Fruit fly (Drosophila melanogaster) whole organism, adult: ENCODE data around the gene CG13896.
A peak's percentile ranks its signal among the peaks of the same experiment; 100 is the strongest.

Experiments
- CG11617 ChIP-seq: fragments of 200-800 bp; sonication (Bioruptor generic); optimal IDR thresholded peaks from 2 replicates; lab custom pipeline; 2017; ENCODE audit warnings: mild to moderate bottlenecking, missing biosample characterization, missing genetic modification reagents, missing genetic modification characterization
- CG12768 ChIP-seq: fragments of 200-800 bp; sonication (Bioruptor generic); optimal IDR thresholded peaks from 2 replicates; lab custom pipeline; 2017; ENCODE audit warnings: missing biosample characterization, missing genetic modification characterization, mild to moderate bottlenecking, moderate library complexity, missing genetic modification reagents
- CG14711 ChIP-seq: fragments of 200-800 bp; sonication (Bioruptor generic); optimal IDR thresholded peaks from 2 replicates; lab custom pipeline; 2018; ENCODE audit warnings: missing biosample characterization, mild to moderate bottlenecking, missing genetic modification characterization, moderate library complexity
- CG1620 ChIP-seq: fragments of 200-800 bp; sonication (Bioruptor generic); optimal IDR thresholded peaks from 2 replicates; lab custom pipeline; 2016; ENCODE audit warnings: missing biosample characterization, missing genetic modification characterization
- CG33017 ChIP-seq: fragments of 200-800 bp; sonication (Bioruptor generic); optimal IDR thresholded peaks from 2 replicates; lab custom pipeline; 2018; ENCODE audit warnings: missing biosample characterization, mild to moderate bottlenecking, missing genetic modification characterization, moderate library complexity
- CG5204 ChIP-seq: fragments of 200-800 bp; sonication (Bioruptor generic); optimal IDR thresholded peaks from 2 replicates; lab custom pipeline; 2016; ENCODE audit warnings: missing biosample characterization, missing genetic modification characterization
- CG7045 ChIP-seq: fragments of 200-800 bp; sonication (Bioruptor generic); optimal IDR thresholded peaks from 2 replicates; lab custom pipeline; 2017; ENCODE audit warnings: missing biosample characterization, mild to moderate bottlenecking, missing genetic modification characterization
- CG7101 ChIP-seq: fragments of 200-800 bp; sonication (Bioruptor generic); optimal IDR thresholded peaks from 2 replicates; lab custom pipeline; 2018; ENCODE audit warnings: missing biosample characterization, mild to moderate bottlenecking, missing genetic modification characterization, moderate library complexity
- Clk ChIP-seq: fragments of 200-800 bp; sonication (Bioruptor generic); optimal IDR thresholded peaks from 2 replicates; lab custom pipeline; 2017; ENCODE audit warnings: missing biosample characterization, missing genetic modification characterization
- Crg-1 ChIP-seq: fragments of 200-800 bp; sonication (Bioruptor generic); optimal IDR thresholded peaks from 2 replicates; lab custom pipeline; 2016; ENCODE audit warnings: missing biosample characterization, missing genetic modification characterization
- Hr96 ChIP-seq: fragments of 200-800 bp; sonication (Bioruptor generic); optimal IDR thresholded peaks from 2 replicates; lab custom pipeline; 2016; ENCODE audit warnings: missing biosample characterization, missing genetic modification characterization
- Mnt ChIP-seq: fragments of 200-800 bp; sonication (Bioruptor generic); optimal IDR thresholded peaks from 2 replicates; lab custom pipeline; 2016; ENCODE audit warnings: missing biosample characterization, mild to moderate bottlenecking, missing genetic modification characterization
- bab1 ChIP-seq: fragments of 200-800 bp; sonication (Bioruptor generic); optimal IDR thresholded peaks from 3 replicates; lab custom pipeline; 2019; ENCODE audit warnings: missing biosample characterization, mild to moderate bottlenecking, missing genetic modification characterization, moderate library complexity
- cic ChIP-seq: fragments of 200-800 bp; sonication (Bioruptor generic); optimal IDR thresholded peaks from 2 replicates; lab custom pipeline; 2017; ENCODE audit warnings: missing biosample characterization, mild to moderate bottlenecking, missing genetic modification characterization, moderate library complexity
- cnc ChIP-seq, 2 experiments: fragments of >200 bp; optimal IDR thresholded peaks; 2 replicates each; lab custom pipeline; 2017
- kay ChIP-seq: fragments of 200-800 bp; sonication (Bioruptor generic); peaks from one replicate; lab custom pipeline; 2016; ENCODE audit warnings: missing biosample characterization, missing genetic modification characterization, borderline replicate concordance
- ovo ChIP-seq: fragments of 200-800 bp; sonication (Bioruptor generic); optimal IDR thresholded peaks from 2 replicates; lab custom pipeline; 2016; ENCODE audit warnings: missing biosample characterization, missing genetic modification characterization
- pad ChIP-seq: fragments of 200-800 bp; sonication (Bioruptor generic); optimal IDR thresholded peaks from 3 replicates; lab custom pipeline; 2017; ENCODE audit warnings: missing biosample characterization, missing genetic modification characterization, mild to moderate bottlenecking, moderate library complexity, missing genetic modification reagents
- tj ChIP-seq: fragments of 200-800 bp; sonication (Bioruptor generic); optimal IDR thresholded peaks from 3 replicates; lab custom pipeline; 2017; ENCODE audit warnings: missing biosample characterization, mild to moderate bottlenecking, missing genetic modification characterization, moderate library complexity
- toe ChIP-seq: fragments of 200-800 bp; sonication (Bioruptor generic); optimal IDR thresholded peaks from 2 replicates; lab custom pipeline; 2016; ENCODE audit warnings: missing biosample characterization, missing genetic modification characterization

Gene CG13896

DNA sequence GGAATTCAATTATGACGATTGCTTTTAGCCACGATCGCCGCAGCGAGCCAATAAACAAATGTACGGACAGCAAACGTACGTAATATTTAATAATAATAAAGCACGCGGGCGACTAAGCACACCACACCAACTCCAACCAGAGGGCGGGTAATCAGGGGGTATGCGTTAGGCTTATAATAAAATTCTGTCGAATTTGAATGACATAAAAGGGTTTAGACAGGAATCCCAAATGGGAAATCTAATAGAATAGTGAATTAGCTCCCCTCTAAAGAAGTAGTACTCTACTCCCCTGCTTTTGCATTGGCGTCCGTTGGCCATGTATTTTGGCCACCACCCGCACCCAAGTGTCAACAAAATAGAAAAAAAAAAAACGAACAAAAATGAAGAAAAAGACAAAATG is 10.7 kb upstream of the CG13896 start:
- TF ChIP-seq kay (GFP tag; lab: Kevin White, UChicago) (no peak), cic (GFP tag; lab: Kevin White, UChicago) (no peak), CG7045 (no peak), cnc (optimal IDR thresholded peaks at IDR 0.05; lab: Kevin White, UChicago) (no peak), CG12768 (GFP tag; lab: Kevin White, UChicago) (no peak), Clk (GFP tag; lab: Kevin White, UChicago) (no peak), CG14711 (tag; lab: Kevin White, UChicago) (no peak), Crg-1 (no peak), toe (GFP tag; lab: Kevin White, UChicago) (no peak), bab1 (GFP tag; lab: Kevin White, UChicago) (no peak), Mnt (GFP tag; lab: Kevin White, UChicago) (no peak)

DNA sequence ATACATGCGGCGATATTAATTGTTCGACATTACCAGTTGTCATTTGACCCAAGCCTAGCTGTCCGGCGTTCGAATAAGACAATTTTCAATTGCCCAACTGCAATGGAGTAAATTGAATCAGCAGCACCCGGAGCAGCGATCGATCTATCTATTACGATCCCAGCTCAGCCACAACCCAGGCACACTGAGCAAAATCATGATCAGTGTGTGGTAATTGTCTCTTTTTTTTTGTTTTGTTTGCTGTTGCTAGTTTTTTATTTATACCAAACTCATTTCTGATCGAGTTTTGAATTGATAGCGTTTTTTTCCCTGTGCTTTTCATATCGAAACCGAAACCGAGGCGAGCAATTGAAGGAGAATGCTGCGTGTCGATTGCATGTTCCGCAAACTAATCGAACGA is 10.2 kb upstream of the CG13896 start:
- TF ChIP-seq pad (no peak), CG11617 (GFP tag; lab: Kevin White, UChicago) (no peak), Clk (GFP tag; lab: Kevin White, UChicago) (no peak), CG14711 (tag; lab: Kevin White, UChicago) (no peak), ovo (no peak)

DNA sequence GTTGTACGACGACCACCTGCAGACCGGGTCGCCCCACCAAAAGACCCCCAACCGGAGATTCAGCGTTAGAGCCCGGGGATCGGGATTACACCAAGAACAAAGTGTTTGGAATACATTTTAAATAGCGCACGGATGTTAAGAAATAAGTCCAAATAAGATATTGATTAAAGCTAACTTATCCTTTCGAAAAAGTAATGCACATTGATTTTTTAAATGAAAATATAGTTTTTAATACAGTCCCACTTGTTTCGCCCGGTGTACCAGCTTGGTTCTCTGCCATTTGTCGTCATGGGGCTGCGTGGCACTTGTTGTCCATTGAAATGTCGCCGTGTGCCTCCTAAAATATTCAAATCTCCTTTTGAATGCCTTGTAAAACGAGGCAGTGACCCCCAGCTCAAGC is 9.4 kb upstream of the CG13896 start:
- TF ChIP-seq CG11617 (GFP tag; lab: Kevin White, UChicago) (no peak), tj (GFP tag; lab: Kevin White, UChicago) (no peak), bab1 (GFP tag; lab: Kevin White, UChicago) (no peak), CG5204 (GFP tag; lab: Kevin White, UChicago) (no peak), CG33017 (tag; lab: Kevin White, UChicago) (no peak), CG12768 (GFP tag; lab: Kevin White, UChicago) (no peak), cnc (optimal IDR thresholded peaks at IDR 0.05; lab: Kevin White, UChicago) (no peak), Crg-1 (no peak)

DNA sequence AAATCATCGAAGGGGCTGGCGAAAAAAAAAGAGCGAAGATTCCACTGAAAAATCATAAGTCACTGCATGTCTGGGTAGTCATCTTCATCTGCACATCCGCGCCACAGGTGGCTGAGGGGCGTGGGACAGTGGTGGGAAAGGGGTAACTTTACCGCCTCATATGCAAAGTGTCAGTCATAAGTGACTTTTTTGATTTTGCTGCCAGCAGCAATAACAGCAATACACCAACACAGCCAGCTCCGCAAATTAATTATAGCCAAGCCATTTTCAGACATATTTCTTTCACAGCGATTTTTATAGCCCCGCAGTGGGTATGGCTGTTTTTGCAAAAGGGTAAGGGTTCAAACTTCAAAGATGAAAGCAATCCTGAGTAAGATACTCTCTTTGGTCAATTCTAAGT is 6.7 kb upstream of the CG13896 start:
- TF ChIP-seq CG1620 (GFP tag; lab: Kevin White, UChicago) (no peak), tj (GFP tag; lab: Kevin White, UChicago) (peak; percentile 92)

DNA sequence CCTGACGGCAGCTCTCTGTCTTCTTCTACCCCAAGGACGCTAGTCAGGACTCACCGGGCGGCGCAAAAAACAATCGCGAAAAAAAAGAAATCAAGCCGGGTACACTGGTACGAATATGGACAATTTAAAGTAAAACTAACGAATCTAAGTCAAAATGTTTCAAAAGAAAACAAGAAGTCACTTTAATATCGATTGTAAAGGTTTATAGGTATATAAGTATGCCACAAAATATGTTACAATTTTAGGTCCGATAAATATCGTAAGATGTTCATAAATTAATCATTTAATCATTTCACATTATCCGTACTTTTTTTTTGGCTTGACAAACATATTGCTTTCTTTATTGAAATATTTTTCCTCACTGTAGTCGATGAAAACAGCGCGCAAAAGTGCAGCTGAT is 4.4 kb upstream of the CG13896 start:
- no peak for TF ChIP-seq ovo
- TF ChIP-seq Crg-1 = no peak
- TF ChIP-seq CG11617 (GFP tag; lab: Kevin White, UChicago) = no peak
- TF ChIP-seq pad = no peak

DNA sequence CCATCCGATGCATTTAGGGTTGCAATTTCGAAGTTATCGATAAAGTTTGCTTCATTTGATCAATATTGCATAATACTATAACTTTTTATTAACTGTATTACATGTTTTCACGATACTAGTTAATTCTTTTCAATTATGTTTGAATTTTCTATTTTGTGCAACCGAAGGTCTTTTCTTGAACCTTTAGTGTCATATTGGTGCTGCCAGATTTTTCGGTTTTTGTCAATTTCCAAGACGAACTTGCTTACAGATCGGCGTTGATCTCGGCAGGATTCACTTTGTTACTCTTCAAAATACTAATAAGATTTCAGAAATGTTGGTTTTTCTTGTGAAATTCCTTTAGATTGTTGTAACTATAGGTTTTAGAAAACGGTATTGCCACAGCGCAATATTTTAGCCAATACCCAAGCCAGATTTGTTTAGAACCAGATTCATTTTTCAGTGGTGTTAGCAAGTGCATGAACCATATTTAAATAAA is 1.3 kb downstream of the CG13896 start, which contains the start of gene CkIIalpha-i3:
Gene CkIIalpha-i3 (minus strand): TSS at position 263 of the 478 bp plus-strand sequence.
- no peak for TF ChIP-seq tj (GFP tag; lab: Kevin White, UChicago)
- no peak for TF ChIP-seq Clk (GFP tag; lab: Kevin White, UChicago)
- TF ChIP-seq CG7101 = no peak
- TF ChIP-seq CG11617 (GFP tag; lab: Kevin White, UChicago) = no peak
- no peak for TF ChIP-seq cic (GFP tag; lab: Kevin White, UChicago)
- no peak for TF ChIP-seq bab1 (GFP tag; lab: Kevin White, UChicago)
- no peak for TF ChIP-seq toe (GFP tag; lab: Kevin White, UChicago)
- no peak for TF ChIP-seq Crg-1
- TF ChIP-seq CG12768 (GFP tag; lab: Kevin White, UChicago) = no peak

DNA sequence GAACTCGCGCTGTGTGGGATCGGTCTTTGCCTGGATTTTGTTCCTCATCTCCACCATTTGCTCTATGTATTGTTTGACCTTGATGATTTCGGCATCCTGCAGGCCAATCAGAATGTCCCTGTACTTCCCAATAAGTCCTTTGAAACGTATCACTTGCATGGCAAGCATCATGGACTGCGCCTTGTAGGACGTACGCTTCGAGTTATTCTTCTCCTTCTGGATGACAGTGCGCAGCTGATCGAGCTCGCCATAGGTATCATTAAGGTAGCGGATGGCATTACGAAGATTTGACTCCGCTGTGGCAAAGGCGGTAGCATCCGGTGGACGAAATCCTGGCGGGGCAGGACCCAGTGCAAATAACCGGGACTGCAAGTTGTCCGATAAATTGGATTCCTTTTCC is 1.8 kb downstream of the CG13896 start:
- no peak for TF ChIP-seq cic (GFP tag; lab: Kevin White, UChicago)
- no peak for TF ChIP-seq Clk (GFP tag; lab: Kevin White, UChicago)
- no peak for TF ChIP-seq Hr96
- TF ChIP-seq Crg-1 = no peak
- no peak for TF ChIP-seq CG12768 (GFP tag; lab: Kevin White, UChicago)
- TF ChIP-seq CG7101 = no peak
- TF ChIP-seq CG5204 (GFP tag; lab: Kevin White, UChicago) = no peak
- no peak for TF ChIP-seq toe (GFP tag; lab: Kevin White, UChicago)
- TF ChIP-seq Mnt (GFP tag; lab: Kevin White, UChicago) = no peak
- TF ChIP-seq CG7045 = no peak
- no peak for TF ChIP-seq CG1620 (GFP tag; lab: Kevin White, UChicago)
- TF ChIP-seq CG33017 (tag; lab: Kevin White, UChicago) = no peak
- TF ChIP-seq cnc (optimal IDR thresholded peaks at IDR 0.05; lab: Kevin White, UChicago) = no peak
- no peak for TF ChIP-seq CG14711 (tag; lab: Kevin White, UChicago)
- TF ChIP-seq pad = no peak
- no peak for TF ChIP-seq ovo

DNA sequence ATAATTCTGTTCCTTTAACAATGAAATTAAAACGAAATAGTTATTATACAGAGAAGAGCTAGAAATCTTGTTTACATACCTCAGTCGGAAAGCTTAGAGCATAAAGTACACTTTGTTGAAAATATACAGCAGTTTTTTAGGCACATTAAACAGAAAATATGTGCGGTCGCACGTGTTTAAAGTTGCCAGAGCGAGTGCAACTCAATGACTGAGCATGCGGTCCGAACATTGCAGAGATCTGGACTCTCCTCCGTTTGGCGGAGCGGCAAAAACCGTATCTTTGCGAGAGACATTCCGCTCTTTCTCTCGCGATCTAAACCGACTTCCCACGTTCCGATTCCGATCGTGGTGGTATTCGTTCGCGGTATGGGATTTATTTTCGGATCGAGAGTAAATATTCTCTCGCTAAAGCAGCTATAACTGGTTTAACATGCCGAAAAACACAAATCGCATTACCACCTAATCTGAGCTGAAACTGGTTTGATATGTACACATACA is 3.6 kb downstream of the CG13896 start, which contains the start of gene CG13895:
Gene CG13895 (minus strand): TSS at position 214 of the 498 bp plus-strand sequence.
- no peak for TF ChIP-seq CG12768 (GFP tag; lab: Kevin White, UChicago)
- peak; percentile 4 for TF ChIP-seq Hr96
- peak; percentile 37 for TF ChIP-seq pad
- peak; percentile 34 for TF ChIP-seq bab1 (GFP tag; lab: Kevin White, UChicago)
- no peak for TF ChIP-seq tj (GFP tag; lab: Kevin White, UChicago)
- TF ChIP-seq Mnt (GFP tag; lab: Kevin White, UChicago) = peak; percentile 46
